Worm (Caenorhabditis elegans): ENCODE measurements around the gene C45G9.8.

Gene C45G9.8

DNA sequence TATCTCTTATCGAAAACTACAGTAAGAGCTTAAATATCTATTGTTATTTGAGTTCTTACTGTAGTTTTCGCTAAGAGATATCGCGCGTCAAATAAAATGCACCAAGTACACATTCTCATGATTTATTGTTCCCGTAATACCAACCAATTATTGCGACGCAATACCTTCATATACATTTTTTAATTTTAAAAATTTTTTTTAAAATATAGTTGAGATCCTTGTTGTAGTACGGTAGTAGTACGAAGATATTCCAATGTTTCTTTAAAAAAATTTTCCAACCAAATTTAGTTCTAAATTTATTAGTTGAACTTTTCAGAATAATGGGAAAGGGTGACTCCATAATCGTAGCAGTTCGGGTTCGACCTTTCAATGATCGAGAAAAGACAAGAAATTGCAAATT, 22.8 kb downstream of the C45G9.8 start, which contains the start of gene klp-6:
TSS of gene klp-6 (plus strand) at position 301 of the 400 bp plus-strand sequence.
- TF ChIP-seq snpc-4 (tag; optimal IDR thresholded peaks at IDR 0.05) (no peak), mab-9 (GFP tag; IDR thresholded peaks at IDR 0.05) (no peak), blmp-1 (tag; optimal IDR thresholded peaks at IDR 0.05) (no peak)

DNA sequence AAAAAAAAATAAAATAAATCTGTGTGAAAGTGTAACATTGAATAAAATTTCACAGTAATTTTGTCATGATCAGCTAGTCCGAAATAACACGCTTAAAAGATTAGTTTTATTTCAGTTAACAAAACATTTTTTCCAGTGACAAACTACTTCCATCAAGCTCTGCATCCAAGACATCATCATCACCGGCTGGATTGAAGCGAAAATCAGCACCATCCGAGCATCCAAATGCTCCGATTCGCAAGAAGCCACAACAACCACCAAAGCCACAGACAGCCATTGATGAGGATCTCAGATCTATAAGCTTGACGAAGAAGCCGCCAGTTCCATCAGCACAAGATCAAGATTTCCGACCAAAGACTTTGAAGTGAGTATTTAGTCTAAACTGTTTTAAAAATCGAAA, 26.2 kb downstream of the C45G9.8 start:
- TF ChIP-seq blmp-1 (tag; optimal IDR thresholded peaks at IDR 0.05) (no peak), aha-1 (tag; optimal IDR thresholded peaks at IDR 0.05) (no peak)

DNA sequence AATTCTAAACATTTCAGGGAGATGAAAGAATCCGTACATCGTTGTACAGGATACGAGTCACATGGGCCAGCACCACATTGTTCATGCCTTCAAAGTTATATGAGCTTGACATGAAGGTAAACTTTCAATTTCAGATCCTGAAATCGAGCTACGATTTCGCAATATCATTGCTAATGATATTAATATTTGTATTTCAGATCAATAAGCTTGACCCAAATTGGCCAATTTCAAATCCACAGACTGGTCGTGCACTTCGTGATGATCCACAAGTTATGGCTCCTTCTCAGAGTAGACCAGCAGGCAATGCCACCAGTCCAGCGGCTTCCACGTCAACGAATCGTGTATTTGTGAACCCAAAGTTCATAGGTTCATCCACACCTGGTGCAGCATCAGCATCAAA, 27.1 kb downstream of the C45G9.8 start:
- TF ChIP-seq egl-27 (tag; optimal IDR thresholded peaks at IDR 0.05) (no peak), ceh-82 (tag; optimal IDR thresholded peaks at IDR 0.05) (no peak), sup-37 (GFP tag; optimal IDR thresholded peaks at IDR 0.05) (no peak), unc-62 (GFP tag; optimal IDR thresholded peaks at IDR 0.05) (no peak), pax-3 (tag; optimal IDR thresholded peaks at IDR 0.05) (no peak), aly-2 (tag; optimal IDR thresholded peaks at IDR 0.05) (no peak), blmp-1 (tag; optimal IDR thresholded peaks at IDR 0.05) (no peak), lin-39 (tag; optimal IDR thresholded peaks at IDR 0.05) (no peak), snpc-4 (tag; optimal IDR thresholded peaks at IDR 0.05) (no peak), ztf-11 (tag; optimal IDR thresholded peaks at IDR 0.05) (no peak), isw-1 (GFP tag; IDR thresholded peaks at IDR 0.05) (no peak), dsc-1 (tag; optimal IDR thresholded peaks at IDR 0.05) (no peak), egl-13 (tag; optimal IDR thresholded peaks at IDR 0.05) (no peak), hlh-17 (GFP tag; optimal IDR thresholded peaks at IDR 0.05; ENCODE audit: borderline replicate concordance) (no peak), vab-15 (tag; optimal IDR thresholded peaks at IDR 0.05) (no peak)

DNA sequence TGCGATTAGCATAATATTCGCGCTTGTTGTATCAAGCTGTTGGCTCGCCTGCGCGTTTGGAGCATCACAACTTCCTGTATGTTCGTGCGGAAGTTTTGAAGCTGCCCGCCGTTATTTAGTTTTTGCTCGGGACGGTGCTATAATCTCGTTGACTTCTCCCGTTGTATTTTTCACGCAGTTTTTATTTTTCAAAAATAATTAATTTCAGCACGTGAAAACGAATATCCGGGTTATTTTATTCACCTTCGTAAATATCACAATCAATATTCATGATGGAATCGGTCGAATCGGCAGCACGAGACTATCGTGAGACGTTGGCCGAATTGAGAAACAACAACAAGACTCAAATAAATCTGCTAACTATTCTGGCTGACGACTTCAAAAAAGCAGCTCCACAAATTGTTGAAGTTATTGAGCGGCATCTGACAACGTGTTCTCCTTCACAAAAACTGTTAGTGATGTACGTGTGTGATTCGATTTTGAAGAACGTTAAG, 28.3 kb downstream of the C45G9.8 start:
- TF ChIP-seq C34B4.2 (tag; optimal IDR thresholded peaks at IDR 0.05) (no peak), ceh-88 (GFP tag; IDR thresholded peaks at IDR 0.05) (no peak), pag-3 (tag; optimal IDR thresholded peaks at IDR 0.05; ENCODE audit: borderline replicate concordance, insufficient read depth) (no peak), nhr-12 (tag; optimal IDR thresholded peaks at IDR 0.05) (no peak), aha-1 (tag; optimal IDR thresholded peaks at IDR 0.05) (no peak), unc-62 (GFP tag; optimal IDR thresholded peaks at IDR 0.05) (no peak), rnt-1 (tag; optimal IDR thresholded peaks at IDR 0.05) (peak; percentile 34), tlp-1 (tag; optimal IDR thresholded peaks at IDR 0.05) (no peak), lir-3 (tag; optimal IDR thresholded peaks at IDR 0.05; ENCODE audit: poor library complexity) (no peak), dsc-1 (tag; optimal IDR thresholded peaks at IDR 0.05) (peak; percentile 0), lin-14 (GFP tag; optimal IDR thresholded peaks at IDR 0.05) (no peak), grh-1 (GFP tag; IDR thresholded peaks at IDR 0.05) (peak; percentile 36; the same call in 1 of the 2 replicates), ztf-11 (tag; optimal IDR thresholded peaks at IDR 0.05) (no peak), sup-37 (GFP tag; optimal IDR thresholded peaks at IDR 0.05) (no peak), mab-9 (GFP tag; IDR thresholded peaks at IDR 0.05) (no peak), mef-2 (tag; optimal IDR thresholded peaks at IDR 0.05) (no peak), mdl-1 (tag; optimal IDR thresholded peaks at IDR 0.05) (no peak), hpl-2 (GFP tag; optimal IDR thresholded peaks at IDR 0.05) (no peak), unc-30 (tag; optimal IDR thresholded peaks at IDR 0.05) (no peak), egl-27 (tag; optimal IDR thresholded peaks at IDR 0.05) (no peak), nhr-237 (tag; optimal IDR thresholded peaks at IDR 0.05) (no peak), nhr-28 (tag; optimal IDR thresholded peaks at IDR 0.05) (no peak), zip-4 (GFP tag; optimal IDR thresholded peaks at IDR 0.05) (peak; percentile 31), fos-1 (tag; optimal IDR thresholded peaks at IDR 0.05) (no peak), pax-3 (tag; optimal IDR thresholded peaks at IDR 0.05) (peak; percentile 32), vab-15 (tag; optimal IDR thresholded peaks at IDR 0.05) (peak; percentile 3), efl-1 (optimal IDR thresholded peaks at IDR 0.05) (peak in 1 of 2 experiments; percentile 5), efl-1 (GFP tag; optimal IDR thresholded peaks at IDR 0.05 in 1 of 2) (no peak), efl-3 (GFP tag; optimal IDR thresholded peaks at IDR 0.05) (no peak), nhr-71 (tag; optimal IDR thresholded peaks at IDR 0.05) (peak; percentile 72), alr-1 (tag; optimal IDR thresholded peaks at IDR 0.05; ENCODE audit: borderline replicate concordance) (no peak), nhr-77 (tag; optimal IDR thresholded peaks at IDR 0.05) (no peak), snu-23 (GFP tag; optimal IDR thresholded peaks at IDR 0.05) (no peak), zag-1 (tag; optimal IDR thresholded peaks at IDR 0.05) (no peak), swsn-7 (tag; optimal IDR thresholded peaks at IDR 0.05) (peak; percentile 22), lin-13 (GFP tag; optimal IDR thresholded peaks at IDR 0.05) (no peak), ama-1 (optimal IDR thresholded peaks at IDR 0.05) (peak; percentile 92), xbp-1 (tag; optimal IDR thresholded peaks at IDR 0.05) (peak; percentile 7)

Measured in whole organism, L1 larva.